Fruit fly (Drosophila melanogaster) whole organism, prepupa: ENCODE data around the gene CG31908.

Experiments
- Blimp-1 ChIP-seq: fragments of 200-800 bp; sonication (Bioruptor generic); optimal IDR thresholded peaks from 3 replicates; lab custom pipeline; 2017; ENCODE audit warnings: missing biosample characterization, missing genetic modification characterization, mild to moderate bottlenecking, moderate library complexity, missing genetic modification reagents
- CG10631 ChIP-seq: fragments of 200-800 bp; sonication (Bioruptor generic); optimal IDR thresholded peaks from 2 replicates; lab custom pipeline; 2016; ENCODE audit warnings: missing biosample characterization, missing genetic modification characterization
- CG10669 ChIP-seq: fragments of 200-800 bp; sonication (Bioruptor generic); optimal IDR thresholded peaks from 3 replicates; lab custom pipeline; 2018; ENCODE audit warnings: missing biosample characterization, mild to moderate bottlenecking, missing genetic modification characterization, moderate library complexity
- CG11294 ChIP-seq: fragments of 200-800 bp; sonication (Bioruptor generic); IDR thresholded peaks from 2 replicates; pipeline ENCODE4 v1.3.6; 2022; ENCODE audit warnings: missing biosample characterization, missing genetic modification characterization
- CG11762 ChIP-seq: fragments of 200-800 bp; sonication (Bioruptor generic); optimal IDR thresholded peaks from 3 replicates; lab custom pipeline; 2016; ENCODE audit warnings: missing biosample characterization, missing genetic modification characterization; ENCODE audit not compliant: insufficient read depth
- CG11902 ChIP-seq: fragments of 200-800 bp; sonication (Bioruptor generic); optimal IDR thresholded peaks from 3 replicates; lab custom pipeline; 2016; ENCODE audit warnings: missing biosample characterization, missing genetic modification characterization
- CG1621 ChIP-seq: fragments of 200-800 bp; sonication (Bioruptor generic); optimal IDR thresholded peaks from 3 replicates; lab custom pipeline; 2018; ENCODE audit warnings: missing biosample characterization, mild to moderate bottlenecking, missing genetic modification characterization
- CG16779 ChIP-seq: fragments of 200-800 bp; sonication (Bioruptor generic); optimal IDR thresholded peaks from 3 replicates; lab custom pipeline; 2017; ENCODE audit warnings: missing biosample characterization, mild to moderate bottlenecking, missing genetic modification characterization
- CG3032 ChIP-seq: fragments of 200-800 bp; optimal IDR thresholded peaks from 2 replicates; lab custom pipeline; 2019; ENCODE audit warnings: missing biosample characterization, mild to moderate bottlenecking, missing genetic modification characterization, moderate library complexity
- CG31627 ChIP-seq: fragments of 200-800 bp; sonication (Bioruptor generic); optimal IDR thresholded peaks from 3 replicates; lab custom pipeline; 2016; ENCODE audit warnings: missing biosample characterization, missing genetic modification characterization
- CG32006 ChIP-seq: fragments of 200-800 bp; sonication (Bioruptor generic); optimal IDR thresholded peaks from 3 replicates; lab custom pipeline; 2017; ENCODE audit warnings: missing biosample characterization, mild to moderate bottlenecking, missing genetic modification characterization
- CG3919 ChIP-seq: fragments of 200-800 bp; sonication (Bioruptor generic); optimal IDR thresholded peaks from 3 replicates; lab custom pipeline; 2016; ENCODE audit warnings: missing biosample characterization, missing genetic modification characterization
- CG4318 ChIP-seq: fragments of 200-800 bp; sonication (Bioruptor generic); optimal IDR thresholded peaks from 3 replicates; lab custom pipeline; 2017; ENCODE audit warnings: missing biosample characterization, mild to moderate bottlenecking, missing genetic modification characterization
- CG6163 ChIP-seq: fragments of 200-800 bp; sonication (Bioruptor generic); IDR thresholded peaks from 3 replicates; pipeline ENCODE4 v1.3.6; 2022; ENCODE audit warnings: missing biosample characterization, missing genetic modification characterization
- CG6276 ChIP-seq: fragments of 200-800 bp; sonication (Bioruptor generic); optimal IDR thresholded peaks from 2 replicates; lab custom pipeline; 2017; ENCODE audit warnings: missing biosample characterization, mild to moderate bottlenecking, missing genetic modification characterization
- CG6792 ChIP-seq: fragments of 200-800 bp; sonication (Bioruptor generic); optimal IDR thresholded peaks from 3 replicates; lab custom pipeline; 2016; ENCODE audit warnings: missing biosample characterization, missing genetic modification characterization
- CG6808 ChIP-seq: fragments of 200-800 bp; sonication (Bioruptor generic); optimal IDR thresholded peaks from 3 replicates; lab custom pipeline; 2017; ENCODE audit warnings: missing biosample characterization, missing genetic modification characterization, mild to moderate bottlenecking, moderate library complexity, missing genetic modification reagents
- CG6854 ChIP-seq: fragments of 200-800 bp; sonication (Bioruptor generic); optimal IDR thresholded peaks from 2 replicates; lab custom pipeline; 2017; ENCODE audit warnings: missing biosample characterization, mild to moderate bottlenecking, missing genetic modification characterization
- CG8119 ChIP-seq: fragments of 200-800 bp; sonication (Bioruptor generic); IDR thresholded peaks from 3 replicates; pipeline ENCODE4 v1.3.6; 2022; ENCODE audit warnings: missing biosample characterization, missing genetic modification characterization
- CG8319 ChIP-seq: fragments of 200-800 bp; sonication (Bioruptor generic); optimal IDR thresholded peaks from 3 replicates; lab custom pipeline; 2016; ENCODE audit warnings: missing biosample characterization, missing genetic modification characterization
- CG9139 ChIP-seq: fragments of 200-800 bp; sonication (Bioruptor generic); optimal IDR thresholded peaks from 3 replicates; lab custom pipeline; 2017; ENCODE audit warnings: missing biosample characterization, mild to moderate bottlenecking, missing genetic modification characterization
- Eip75B ChIP-seq: fragments of 200-800 bp; sonication (Bioruptor generic); optimal IDR thresholded peaks from 3 replicates; lab custom pipeline; 2016; ENCODE audit warnings: missing biosample characterization, missing genetic modification characterization
- Eip78C ChIP-seq: fragments of 200-800 bp; sonication (Bioruptor generic); peaks from one replicate; lab custom pipeline; 2016; ENCODE audit warnings: missing biosample characterization, missing genetic modification characterization
- Eip93F ChIP-seq: fragments of 200-800 bp; sonication (Bioruptor generic); optimal IDR thresholded peaks from 2 replicates; lab custom pipeline; 2016; ENCODE audit warnings: missing biosample characterization, mild to moderate bottlenecking, missing genetic modification characterization
- Ets21C ChIP-seq: fragments of 200-800 bp; sonication (Bioruptor generic); optimal IDR thresholded peaks from 3 replicates; lab custom pipeline; 2016; ENCODE audit warnings: missing biosample characterization, missing genetic modification characterization
- Ets96B ChIP-seq: fragments of 200-800 bp; optimal IDR thresholded peaks from 2 replicates; lab custom pipeline; 2019; ENCODE audit warnings: missing biosample characterization, mild to moderate bottlenecking, missing genetic modification characterization, moderate library complexity
- Hr38 ChIP-seq: sonication (Bioruptor generic); optimal IDR thresholded peaks from 2 replicates; lab custom pipeline; 2016; ENCODE audit warnings: missing biosample characterization, missing genetic modification characterization
- Hr39 ChIP-seq: fragments of 200-800 bp; sonication (Bioruptor generic); optimal IDR thresholded peaks from 2 replicates; lab custom pipeline; 2016; ENCODE audit warnings: missing biosample characterization, missing genetic modification characterization
- Hr4 ChIP-seq: fragments of 200-800 bp; sonication (Bioruptor generic); optimal IDR thresholded peaks from 3 replicates; lab custom pipeline; 2016; ENCODE audit warnings: missing biosample characterization, missing genetic modification characterization
- Lpt ChIP-seq: fragments of 200-800 bp; sonication (Bioruptor generic); optimal IDR thresholded peaks from 3 replicates; lab custom pipeline; 2016; ENCODE audit warnings: missing biosample characterization, missing genetic modification characterization
- Met ChIP-seq: fragments of 200-800 bp; sonication (Bioruptor generic); optimal IDR thresholded peaks from 3 replicates; lab custom pipeline; 2016; ENCODE audit warnings: missing biosample characterization, missing genetic modification characterization
- OdsH ChIP-seq: fragments of 200-800 bp; sonication (Bioruptor generic); optimal IDR thresholded peaks from 3 replicates; lab custom pipeline; 2016; ENCODE audit warnings: missing biosample characterization, missing genetic modification characterization
- Sox102F ChIP-seq: fragments of 200-800 bp; sonication (Bioruptor generic); optimal IDR thresholded peaks from 2 replicates; lab custom pipeline; 2016; ENCODE audit warnings: missing biosample characterization, mild to moderate bottlenecking, missing genetic modification characterization
- Sox14 ChIP-seq: fragments of 200-800 bp; sonication (Bioruptor generic); optimal IDR thresholded peaks from 3 replicates; lab custom pipeline; 2016; ENCODE audit warnings: missing biosample characterization, missing genetic modification characterization
- Sox15 ChIP-seq: fragments of 200-800 bp; sonication (Bioruptor generic); optimal IDR thresholded peaks from 3 replicates; lab custom pipeline; 2016; ENCODE audit warnings: missing biosample characterization, missing genetic modification characterization
- achi ChIP-seq: fragments of 200-800 bp; sonication (Bioruptor generic); optimal IDR thresholded peaks from 3 replicates; lab custom pipeline; 2016; ENCODE audit warnings: missing biosample characterization, missing genetic modification characterization
- acj6 ChIP-seq: fragments of 200-800 bp; sonication (Bioruptor generic); optimal IDR thresholded peaks from 3 replicates; lab custom pipeline; 2016; ENCODE audit warnings: missing biosample characterization, missing genetic modification characterization
- dac ChIP-seq: fragments of 200-800 bp; sonication (Bioruptor generic); optimal IDR thresholded peaks from 2 replicates; lab custom pipeline; 2017; ENCODE audit warnings: missing biosample characterization, mild to moderate bottlenecking, missing genetic modification characterization
- dsx ChIP-seq: fragments of 200-800 bp; optimal IDR thresholded peaks from 3 replicates; lab custom pipeline; 2019; ENCODE audit warnings: missing biosample characterization, mild to moderate bottlenecking, missing genetic modification characterization, moderate library complexity; ENCODE audit not compliant: poor library complexity, severe bottlenecking
- eg ChIP-seq: fragments of 200-800 bp; sonication (Bioruptor generic); IDR thresholded peaks from 3 replicates; pipeline ENCODE4 v1.3.6; 2022; ENCODE audit warnings: missing biosample characterization, missing genetic modification characterization
- esn ChIP-seq: fragments of 200-800 bp; sonication (Bioruptor generic); optimal IDR thresholded peaks from 2 replicates; lab custom pipeline; 2016; ENCODE audit warnings: missing biosample characterization, mild to moderate bottlenecking, missing genetic modification characterization, moderate library complexity
- fd59A ChIP-seq: fragments of 200-800 bp; sonication (Bioruptor generic); optimal IDR thresholded peaks from 2 replicates; lab custom pipeline; 2017; ENCODE audit warnings: missing biosample characterization, mild to moderate bottlenecking, missing genetic modification characterization, missing genetic modification reagents
- fd85E ChIP-seq: fragments of 200-800 bp; sonication (Bioruptor generic); optimal IDR thresholded peaks from 3 replicates; lab custom pipeline; 2016; ENCODE audit warnings: missing biosample characterization, missing genetic modification characterization
- fkh ChIP-seq: fragments of 200-800 bp; sonication (Bioruptor generic); optimal IDR thresholded peaks from 3 replicates; lab custom pipeline; 2017; ENCODE audit warnings: missing biosample characterization, mild to moderate bottlenecking, missing genetic modification characterization, moderate library complexity
- lz ChIP-seq: fragments of 200-800 bp; sonication (Bioruptor generic); optimal IDR thresholded peaks from 3 replicates; lab custom pipeline; 2016; ENCODE audit warnings: missing biosample characterization, missing genetic modification characterization
- pdm3 ChIP-seq: fragments of 200-800 bp; sonication (Bioruptor generic); optimal IDR thresholded peaks from 3 replicates; lab custom pipeline; 2016; ENCODE audit warnings: missing biosample characterization, missing genetic modification characterization
- spab ChIP-seq: fragments of 200-800 bp; sonication (Bioruptor generic); optimal IDR thresholded peaks from 2 replicates; lab custom pipeline; 2017; ENCODE audit warnings: missing biosample characterization, mild to moderate bottlenecking, missing genetic modification characterization, missing genetic modification reagents
- ss ChIP-seq, 2 experiments: fragments of 200-800 bp; sonication (Bioruptor generic); optimal IDR thresholded peaks; 2 replicates in 1 of 2; 3 replicates in 1 of 2; lab custom pipeline; 2017 to 2018; ENCODE audit warnings: mild to moderate bottlenecking in 2 of 2, missing biosample characterization in 2 of 2, missing genetic modification characterization in 2 of 2, moderate library complexity in 1 of 2
- svp ChIP-seq: fragments of 200-800 bp; sonication (Bioruptor generic); peaks from one replicate; lab custom pipeline; 2016; ENCODE audit warnings: missing biosample characterization, missing genetic modification characterization
- topi ChIP-seq: fragments of 200-800 bp; sonication (Bioruptor generic); optimal IDR thresholded peaks from 3 replicates; lab custom pipeline; 2016; ENCODE audit warnings: missing biosample characterization, missing genetic modification characterization

Gene CG31908

DNA sequence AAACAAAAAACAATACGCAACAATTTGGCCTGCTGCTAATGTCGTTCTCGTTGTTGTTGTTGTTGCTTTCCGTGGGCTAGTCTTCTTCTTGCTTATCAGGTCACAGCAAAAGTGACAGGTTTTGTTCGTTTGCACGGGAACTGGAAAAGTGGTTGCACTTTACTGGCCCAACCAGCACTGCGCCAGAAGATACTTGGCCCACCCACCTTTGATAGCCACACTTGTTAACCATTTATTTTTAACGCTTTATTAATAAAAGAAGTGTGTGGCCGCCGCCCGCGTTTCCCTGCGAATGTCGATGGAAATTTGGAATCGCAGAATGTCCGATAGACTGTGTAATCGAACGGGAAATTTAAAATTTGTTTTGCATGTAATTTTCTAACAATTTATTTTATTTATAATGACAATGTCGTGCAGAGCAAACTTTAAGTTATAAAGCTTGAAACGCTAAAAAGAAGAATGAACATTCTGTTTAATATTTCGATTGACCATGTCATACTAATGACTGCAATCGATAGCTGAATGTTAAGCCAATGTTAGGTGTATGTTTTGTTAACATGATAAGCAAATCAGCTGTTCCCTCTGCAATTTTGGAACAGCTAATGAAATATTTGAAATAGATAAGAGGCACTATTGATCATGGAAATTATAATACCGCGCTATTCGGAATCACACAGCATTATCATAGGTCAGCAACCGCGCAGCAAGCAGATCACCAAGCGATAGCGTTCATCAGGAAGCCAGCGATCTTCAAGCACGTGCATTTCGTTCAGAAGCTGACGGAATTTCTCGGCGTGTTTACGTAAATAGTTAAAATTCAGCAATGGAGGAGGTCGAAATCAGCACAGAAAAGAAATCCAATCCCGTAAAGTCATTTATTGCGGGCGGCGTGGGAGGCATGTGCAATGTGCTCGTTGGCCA is at the start of gene CG31908, which contains the start of gene MME1:
CG31908 (minus strand) TSS at position 402 of the 921 bp plus-strand sequence.
MME1 (plus strand) TSS at position 539 of the 921 bp plus-strand sequence.
- TF ChIP-seq CG31627: peak; percentile 36
- no peak for TF ChIP-seq CG11762 (GFP tag; lab: Kevin White, UChicago)
- no peak for TF ChIP-seq CG6276 (GFP tag; lab: Kevin White, UChicago)
- TF ChIP-seq CG3919: peak; percentile 29
- TF ChIP-seq CG6808 (GFP tag; lab: Kevin White, UChicago): no peak
- TF ChIP-seq svp (GFP tag; lab: Kevin White, UChicago): peak; percentile 81
- TF ChIP-seq CG3032 (tag; lab: Kevin White, UChicago): peak; percentile 5
- no peak for TF ChIP-seq CG9139 (GFP tag; lab: Kevin White, UChicago)
- peak; percentile 68 for TF ChIP-seq esn (GFP tag; lab: Kevin White, UChicago)
- peak; percentile 37 for TF ChIP-seq Hr4 (GFP tag; lab: Kevin White, UChicago)
- TF ChIP-seq CG6163 (GFP tag; lab: Robert Waterston, UW): no peak
- TF ChIP-seq ss (GFP tag; optimal IDR thresholded peaks at IDR 0.05; lab: Kevin White, UChicago): no peak
- no peak for TF ChIP-seq Eip93F (GFP tag; lab: Kevin White, UChicago)
- TF ChIP-seq fd59A (GFP tag; lab: Kevin White, UChicago): no peak
- TF ChIP-seq dac (GFP tag; lab: Kevin White, UChicago): no peak
- no peak for TF ChIP-seq Sox15
- no peak for TF ChIP-seq Blimp-1
- TF ChIP-seq CG4318 (GFP tag; lab: Kevin White, UChicago): no peak
- peak; percentile 73 for TF ChIP-seq Eip78C (GFP tag; lab: Kevin White, UChicago)
- no peak for TF ChIP-seq CG16779 (tag; lab: Kevin White, UChicago)
- no peak for TF ChIP-seq eg (GFP tag; lab: Robert Waterston, UW)
- TF ChIP-seq CG1621 (tag; lab: Kevin White, UChicago): no peak
- no peak for TF ChIP-seq CG11294 (GFP tag; lab: Robert Waterston, UW)
- TF ChIP-seq achi (GFP tag; lab: Kevin White, UChicago): peak; percentile 80
- TF ChIP-seq CG8319 (GFP tag; lab: Kevin White, UChicago): peak; percentile 10
- peak; percentile 38 for TF ChIP-seq lz (GFP tag; lab: Kevin White, UChicago)
- TF ChIP-seq Lpt: no peak
- TF ChIP-seq Ets96B (tag; lab: Kevin White, UChicago): no peak
- TF ChIP-seq acj6 (GFP tag; lab: Kevin White, UChicago): no peak
- TF ChIP-seq CG10669 (GFP tag; lab: Kevin White, UChicago): no peak
- peak; percentile 47 for TF ChIP-seq Eip75B
- peak; percentile 27 for TF ChIP-seq OdsH (GFP tag; lab: Kevin White, UChicago)
- no peak for TF ChIP-seq CG32006 (GFP tag; lab: Kevin White, UChicago)
- no peak for TF ChIP-seq fkh (GFP tag; lab: Kevin White, UChicago)
- TF ChIP-seq CG8119: no peak; the same call in 2 of the 3 replicates
- TF ChIP-seq spab (GFP tag; lab: Kevin White, UChicago): no peak
- peak; percentile 43 for TF ChIP-seq topi (GFP tag; lab: Kevin White, UChicago)
- TF ChIP-seq Ets21C: no peak
- peak; percentile 14 for TF ChIP-seq CG6792 (GFP tag; lab: Kevin White, UChicago)
- peak; percentile 28 for TF ChIP-seq pdm3 (GFP tag; lab: Kevin White, UChicago)
- TF ChIP-seq dsx: no peak
- no peak for TF ChIP-seq CG11902 (GFP tag; lab: Kevin White, UChicago)
- TF ChIP-seq Hr39 (GFP tag; lab: Kevin White, UChicago): peak; percentile 44
- TF ChIP-seq Sox14 (GFP tag; lab: Kevin White, UChicago): peak; percentile 52
- no peak for TF ChIP-seq Hr38 (GFP tag; lab: Kevin White, UChicago)
- TF ChIP-seq Met (GFP tag; lab: Kevin White, UChicago): peak; percentile 58
- TF ChIP-seq fd85E (GFP tag; lab: Kevin White, UChicago): no peak
- peak; percentile 29 for TF ChIP-seq CG10631 (GFP tag; lab: Kevin White, UChicago)
- no peak for TF ChIP-seq CG6854
- no peak for TF ChIP-seq Sox102F (GFP tag; lab: Kevin White, UChicago)
